ENCODE assay signal across 2 fruit fly cellular contexts in genomic region chr2L:5617896-5618505, dm6.
TF ChIP-seq lines count a peak whose summit lies in the region.

Gene DIP-eta (minus strand): TSS chr2L:5617946.

TF ChIP-seq in whole organism, embryonic, 481 proteins besides CTCF, POLR2A, EP300 and RAD21 (continued from another document):
- TF ChIP-seq CG1529 (GFP tag; optimal IDR thresholded peaks at IDR 0.05; lab: Kevin White, UChicago) (no peak), ab (GFP tag; optimal IDR thresholded peaks at IDR 0.05; lab: Kevin White, UChicago) (no peak), nom (GFP tag; optimal IDR thresholded peaks at IDR 0.05; lab: Kevin White, UChicago) (peak; percentile 53), CG8924 (tag; optimal IDR thresholded peaks at IDR 0.05; lab: Kevin White, UChicago) (peak; percentile 39), CG11696 (GFP tag; IDR thresholded peaks at IDR 0.05; lab: Robert Waterston, UW) (no peak), CG8765 (GFP tag; IDR thresholded peaks at IDR 0.05; lab: Robert Waterston, UW) (0 out of 2 replicates have a peak, but pooled peaks have one; percentile 17), abd-A (tag; optimal IDR thresholded peaks at IDR 0.05; lab: Kevin White, UChicago) (peak; percentile 61)

TF ChIP-seq in whole organism, prepupa, 60 proteins besides CTCF, POLR2A, EP300 and RAD21 (continued from another document):
- TF ChIP-seq fkh (GFP tag; optimal IDR thresholded peaks at IDR 0.05; lab: Kevin White, UChicago) (no peak), Hr38 (GFP tag; optimal IDR thresholded peaks at IDR 0.05; lab: Kevin White, UChicago) (no peak), Eip93F (GFP tag; optimal IDR thresholded peaks at IDR 0.05; lab: Kevin White, UChicago) (no peak), CG7368 (GFP tag; optimal IDR thresholded peaks at IDR 0.05; lab: Kevin White, UChicago) (peak; percentile 48), acj6 (GFP tag; optimal IDR thresholded peaks at IDR 0.05; lab: Kevin White, UChicago) (no peak), CG16779 (tag; optimal IDR thresholded peaks at IDR 0.05; lab: Kevin White, UChicago) (peak; percentile 48), Met (GFP tag; optimal IDR thresholded peaks at IDR 0.05; lab: Kevin White, UChicago) (no peak), CG11902 (GFP tag; optimal IDR thresholded peaks at IDR 0.05; lab: Kevin White, UChicago) (no peak), dsx (GFP tag; optimal IDR thresholded peaks at IDR 0.05; lab: Kevin White, UChicago; ENCODE audit: poor library complexity, severe bottlenecking) (peak; percentile 7), net (GFP tag; optimal IDR thresholded peaks at IDR 0.05; lab: Kevin White, UChicago) (peak; percentile 37), CG6808 (GFP tag; optimal IDR thresholded peaks at IDR 0.05; lab: Kevin White, UChicago) (peak; percentile 45), fd59A (GFP tag; optimal IDR thresholded peaks at IDR 0.05; lab: Kevin White, UChicago) (no peak), vri (GFP tag; optimal IDR thresholded peaks at IDR 0.05; lab: Kevin White, UChicago) (no peak), lz (GFP tag; optimal IDR thresholded peaks at IDR 0.05; lab: Kevin White, UChicago) (no peak), Eip78C (GFP tag; lab: Kevin White, UChicago) (peak; percentile 12), CG1621 (tag; optimal IDR thresholded peaks at IDR 0.05; lab: Kevin White, UChicago) (peak; percentile 26), Ets96B (tag; optimal IDR thresholded peaks at IDR 0.05; lab: Kevin White, UChicago) (peak; percentile 20), pdm3 (GFP tag; optimal IDR thresholded peaks at IDR 0.05; lab: Kevin White, UChicago) (no peak), svp (GFP tag; lab: Kevin White, UChicago) (peak; percentile 15), Blimp-1 (GFP tag; optimal IDR thresholded peaks at IDR 0.05; lab: Kevin White, UChicago) (no peak), Hr4 (GFP tag; optimal IDR thresholded peaks at IDR 0.05; lab: Kevin White, UChicago) (no peak), CG15336 (GFP tag; IDR thresholded peaks at IDR 0.05; lab: Robert Waterston, UW) (no peak; the same call in 1 of the 2 replicates)
